Worm (Caenorhabditis elegans): ENCODE data around the gene nol-6.

The nol-6 gene

ce11 chrII:1412359-1412907 lies 24.9 kb downstream of the nol-6 start, which contains the start of gene alkb-1:
Gene alkb-1 (plus strand): TSS chrII:1412409.
- TF ChIP-seq nhr-12 (tag; optimal IDR thresholded peaks at IDR 0.05), result no peak
- TF ChIP-seq ceh-28 (tag; optimal IDR thresholded peaks at IDR 0.05), result peak; percentile 93

- TF ChIP-seq nhr-43 (tag; optimal IDR thresholded peaks at IDR 0.05; ENCODE audit: poor library complexity, severe bottlenecking) (no peak), mml-1 (tag; optimal IDR thresholded peaks at IDR 0.05) (no peak), nhr-67 (tag; optimal IDR thresholded peaks at IDR 0.05) (no peak), nhr-237 (tag; optimal IDR thresholded peaks at IDR 0.05) (no peak), snpc-4 (tag; optimal IDR thresholded peaks at IDR 0.05) (no peak), lin-39 (tag; optimal IDR thresholded peaks at IDR 0.05) (no peak), egl-27 (tag; optimal IDR thresholded peaks at IDR 0.05) (no peak), ceh-82 (tag; optimal IDR thresholded peaks at IDR 0.05) (no peak), lsy-12 (tag; optimal IDR thresholded peaks at IDR 0.05) (no peak), pha-4 (tag; optimal IDR thresholded peaks at IDR 0.05) (no peak), nhr-28 (tag; optimal IDR thresholded peaks at IDR 0.05) (no peak)
These were observed 25.9 kb downstream of the nol-6 start, which contains the start of gene Y51H7C.9 for ce11 chrII:1411372-1411771. Gene Y51H7C.9 (minus strand): TSS chrII:1411472.

- TF ChIP-seq elt-3 (tag; optimal IDR thresholded peaks at IDR 0.05) (no peak), nhr-28 (tag; optimal IDR thresholded peaks at IDR 0.05) (no peak), nhr-76 (tag; optimal IDR thresholded peaks at IDR 0.05) (no peak), tbx-2 (tag; optimal IDR thresholded peaks at IDR 0.05) (no peak), hmg-11 (tag; optimal IDR thresholded peaks at IDR 0.05) (no peak), fos-1 (tag; optimal IDR thresholded peaks at IDR 0.05) (no peak), ztf-11 (tag; optimal IDR thresholded peaks at IDR 0.05) (no peak), ceh-9 (tag; optimal IDR thresholded peaks at IDR 0.05) (no peak), fkh-2 (tag; optimal IDR thresholded peaks at IDR 0.05) (no peak), nhr-67 (tag; optimal IDR thresholded peaks at IDR 0.05) (no peak), mml-1 (tag; optimal IDR thresholded peaks at IDR 0.05) (no peak)
These were observed 34.2 kb downstream of the nol-6 start, which contains the start of the genes Y51H7C.41 and cogc-4 for ce11 chrII:1403056-1403455. Gene Y51H7C.41 (plus strand): TSS chrII:1403321. Gene cogc-4 (plus strand): TSS chrII:1403441.

- peak; percentile 65 for TF ChIP-seq nhr-23 (tag; optimal IDR thresholded peaks at IDR 0.05)
- no peak for TF ChIP-seq nhr-12 (tag; optimal IDR thresholded peaks at IDR 0.05)
- no peak for TF ChIP-seq fkh-10 (GFP tag; optimal IDR thresholded peaks at IDR 0.05)
- TF ChIP-seq lin-39 (tag; optimal IDR thresholded peaks at IDR 0.05), result peak; percentile 24
- TF ChIP-seq lin-15B (tag; optimal IDR thresholded peaks at IDR 0.05), result peak; percentile 75
- peak; percentile 22 for TF ChIP-seq elt-2 (tag; optimal IDR thresholded peaks at IDR 0.05)
- TF ChIP-seq tbx-2 (tag; optimal IDR thresholded peaks at IDR 0.05), result peak; percentile 18
- peak; percentile 36 for TF ChIP-seq R02D3.7 (tag; optimal IDR thresholded peaks at IDR 0.05)
These were observed 35.1 kb downstream of the nol-6 start, which contains the start of gene Y51H7C.7 for ce11 chrII:1402167-1402619. Gene Y51H7C.7 (plus strand): TSS chrII:1402569.

ce11 chrII:1401474-1401873 lies 35.8 kb downstream of the nol-6 start, which contains the start of gene Y51H7C.8:
Gene Y51H7C.8 (plus strand): TSS chrII:1401774.
- no peak for TF ChIP-seq lin-15B (tag; optimal IDR thresholded peaks at IDR 0.05)
- TF ChIP-seq jun-1 (tag; optimal IDR thresholded peaks at IDR 0.05), result no peak
- no peak for TF ChIP-seq nhr-12 (tag; optimal IDR thresholded peaks at IDR 0.05)
- no peak for TF ChIP-seq mdl-1 (tag; optimal IDR thresholded peaks at IDR 0.05)
- no peak for TF ChIP-seq ceh-28 (tag; optimal IDR thresholded peaks at IDR 0.05)
- TF ChIP-seq nhr-43 (tag; optimal IDR thresholded peaks at IDR 0.05; ENCODE audit: poor library complexity, severe bottlenecking), result no peak
- TF ChIP-seq ZK546.5 (tag; optimal IDR thresholded peaks at IDR 0.05), result no peak
- TF ChIP-seq nfya-1 (tag; optimal IDR thresholded peaks at IDR 0.05; ENCODE audit: insufficient read depth), result no peak
- TF ChIP-seq nhr-25 (tag; optimal IDR thresholded peaks at IDR 0.05), result no peak
- no peak for TF ChIP-seq eor-1 (tag; optimal IDR thresholded peaks at IDR 0.05)
- TF ChIP-seq unc-39 (tag; optimal IDR thresholded peaks at IDR 0.05), result no peak
- no peak for TF ChIP-seq snpc-4 (tag; optimal IDR thresholded peaks at IDR 0.05)
- TF ChIP-seq R02D3.7 (tag; optimal IDR thresholded peaks at IDR 0.05), result no peak
- no peak for TF ChIP-seq ama-1 (optimal IDR thresholded peaks at IDR 0.05)
- no peak for TF ChIP-seq nhr-67 (tag; optimal IDR thresholded peaks at IDR 0.05)
- TF ChIP-seq nhr-76 (tag; optimal IDR thresholded peaks at IDR 0.05), result no peak
- no peak for TF ChIP-seq ceh-82 (tag; optimal IDR thresholded peaks at IDR 0.05)
- TF ChIP-seq zag-1 (tag; optimal IDR thresholded peaks at IDR 0.05), result no peak
- no peak for TF ChIP-seq nhr-23 (tag; optimal IDR thresholded peaks at IDR 0.05)

Data from whole organism, L3 larva.